Fruit fly (Drosophila melanogaster) whole organism, adult: ENCODE data around the gene fd96Cb.
"Not testable (repeated sequence)": the region's sequence is repeated elsewhere in the genome, so short reads cannot be mapped to it uniquely, and the experiment has no call there.

ENCODE experiments used
- CG11617 ChIP-seq: fragments of 200-800 bp; sonication (Bioruptor generic); optimal IDR thresholded peaks from 2 replicates; lab custom pipeline; 2017; ENCODE audit warnings: mild to moderate bottlenecking, missing biosample characterization, missing genetic modification reagents, missing genetic modification characterization
- CG12768 ChIP-seq: fragments of 200-800 bp; sonication (Bioruptor generic); optimal IDR thresholded peaks from 2 replicates; lab custom pipeline; 2017; ENCODE audit warnings: missing biosample characterization, missing genetic modification characterization, mild to moderate bottlenecking, moderate library complexity, missing genetic modification reagents
- CG14711 ChIP-seq: fragments of 200-800 bp; sonication (Bioruptor generic); optimal IDR thresholded peaks from 2 replicates; lab custom pipeline; 2018; ENCODE audit warnings: missing biosample characterization, mild to moderate bottlenecking, missing genetic modification characterization, moderate library complexity
- CG1620 ChIP-seq: fragments of 200-800 bp; sonication (Bioruptor generic); optimal IDR thresholded peaks from 2 replicates; lab custom pipeline; 2016; ENCODE audit warnings: missing biosample characterization, missing genetic modification characterization
- CG33017 ChIP-seq: fragments of 200-800 bp; sonication (Bioruptor generic); optimal IDR thresholded peaks from 2 replicates; lab custom pipeline; 2018; ENCODE audit warnings: missing biosample characterization, mild to moderate bottlenecking, missing genetic modification characterization, moderate library complexity
- CG5204 ChIP-seq: fragments of 200-800 bp; sonication (Bioruptor generic); optimal IDR thresholded peaks from 2 replicates; lab custom pipeline; 2016; ENCODE audit warnings: missing biosample characterization, missing genetic modification characterization
- CG7045 ChIP-seq: fragments of 200-800 bp; sonication (Bioruptor generic); optimal IDR thresholded peaks from 2 replicates; lab custom pipeline; 2017; ENCODE audit warnings: missing biosample characterization, mild to moderate bottlenecking, missing genetic modification characterization
- CG7101 ChIP-seq: fragments of 200-800 bp; sonication (Bioruptor generic); optimal IDR thresholded peaks from 2 replicates; lab custom pipeline; 2018; ENCODE audit warnings: missing biosample characterization, mild to moderate bottlenecking, missing genetic modification characterization, moderate library complexity
- Clk ChIP-seq: fragments of 200-800 bp; sonication (Bioruptor generic); optimal IDR thresholded peaks from 2 replicates; lab custom pipeline; 2017; ENCODE audit warnings: missing biosample characterization, missing genetic modification characterization
- Crg-1 ChIP-seq: fragments of 200-800 bp; sonication (Bioruptor generic); optimal IDR thresholded peaks from 2 replicates; lab custom pipeline; 2016; ENCODE audit warnings: missing biosample characterization, missing genetic modification characterization
- Hr96 ChIP-seq: fragments of 200-800 bp; sonication (Bioruptor generic); optimal IDR thresholded peaks from 2 replicates; lab custom pipeline; 2016; ENCODE audit warnings: missing biosample characterization, missing genetic modification characterization
- Mnt ChIP-seq: fragments of 200-800 bp; sonication (Bioruptor generic); optimal IDR thresholded peaks from 2 replicates; lab custom pipeline; 2016; ENCODE audit warnings: missing biosample characterization, mild to moderate bottlenecking, missing genetic modification characterization
- bab1 ChIP-seq: fragments of 200-800 bp; sonication (Bioruptor generic); optimal IDR thresholded peaks from 3 replicates; lab custom pipeline; 2019; ENCODE audit warnings: missing biosample characterization, mild to moderate bottlenecking, missing genetic modification characterization, moderate library complexity
- cic ChIP-seq: fragments of 200-800 bp; sonication (Bioruptor generic); optimal IDR thresholded peaks from 2 replicates; lab custom pipeline; 2017; ENCODE audit warnings: missing biosample characterization, mild to moderate bottlenecking, missing genetic modification characterization, moderate library complexity
- cnc ChIP-seq, 2 experiments: fragments of >200 bp; optimal IDR thresholded peaks; 2 replicates each; lab custom pipeline; 2017
- kay ChIP-seq: fragments of 200-800 bp; sonication (Bioruptor generic); peaks from one replicate; lab custom pipeline; 2016; ENCODE audit warnings: missing biosample characterization, missing genetic modification characterization, borderline replicate concordance
- ovo ChIP-seq: fragments of 200-800 bp; sonication (Bioruptor generic); optimal IDR thresholded peaks from 2 replicates; lab custom pipeline; 2016; ENCODE audit warnings: missing biosample characterization, missing genetic modification characterization
- pad ChIP-seq: fragments of 200-800 bp; sonication (Bioruptor generic); optimal IDR thresholded peaks from 3 replicates; lab custom pipeline; 2017; ENCODE audit warnings: missing biosample characterization, missing genetic modification characterization, mild to moderate bottlenecking, moderate library complexity, missing genetic modification reagents
- tj ChIP-seq: fragments of 200-800 bp; sonication (Bioruptor generic); optimal IDR thresholded peaks from 3 replicates; lab custom pipeline; 2017; ENCODE audit warnings: missing biosample characterization, mild to moderate bottlenecking, missing genetic modification characterization, moderate library complexity
- toe ChIP-seq: fragments of 200-800 bp; sonication (Bioruptor generic); optimal IDR thresholded peaks from 2 replicates; lab custom pipeline; 2016; ENCODE audit warnings: missing biosample characterization, missing genetic modification characterization

Gene fd96Cb

dm6 chr3R:25123262-25123661 is 28.4 kb downstream of the fd96Cb start, which contains the start of gene vig2:
vig2 (plus strand) TSS chr3R:25123373.
- TF ChIP-seq bab1, result peak; percentile 14
- peak; percentile 7 for TF ChIP-seq tj (GFP tag; lab: Kevin White, UChicago)
- TF ChIP-seq Hr96 (GFP tag; lab: Kevin White, UChicago), result peak; percentile 48
- peak; percentile 32 for TF ChIP-seq Mnt (GFP tag; lab: Kevin White, UChicago)
- peak; percentile 61 for TF ChIP-seq CG7045
- TF ChIP-seq CG12768, result peak; percentile 31
- TF ChIP-seq pad (GFP tag; lab: Kevin White, UChicago), result peak; percentile 32
- TF ChIP-seq CG33017, result peak; percentile 4
- TF ChIP-seq ovo (GFP tag; lab: Kevin White, UChicago), result peak; percentile 37
- TF ChIP-seq CG7101 (tag; lab: Kevin White, UChicago), result peak; percentile 47
- TF ChIP-seq CG11617 (GFP tag; lab: Kevin White, UChicago), result peak; percentile 61
- TF ChIP-seq CG5204, result peak; percentile 33
- peak; percentile 36 for TF ChIP-seq Crg-1 (GFP tag; lab: Kevin White, UChicago)
- peak; percentile 62 for TF ChIP-seq CG1620 (GFP tag; lab: Kevin White, UChicago)

- TF ChIP-seq CG12768 (no peak), bab1 (no peak), cic (no peak), CG11617 (GFP tag; lab: Kevin White, UChicago) (no peak), CG7101 (tag; lab: Kevin White, UChicago) (no peak), Clk (no peak), Hr96 (GFP tag; lab: Kevin White, UChicago) (no peak), CG5204 (no peak), CG7045 (no peak), CG14711 (tag; lab: Kevin White, UChicago) (no peak), cnc (optimal IDR thresholded peaks at IDR 0.05; lab: Kevin White, UChicago) (no peak), Mnt (GFP tag; lab: Kevin White, UChicago) (no peak)
Measured at dm6 chr3R:25126823-25127222, 32.0 kb downstream of the fd96Cb start.

dm6 chr3R:25127231-25127689 is 32.4 kb downstream of the fd96Cb start, which contains the start of the genes Mocs2A, Mocs2B and Clbn:
Mocs2A (minus strand) TSS chr3R:25127359.
Mocs2B (minus strand) TSS chr3R:25127359.
Clbn (plus strand) TSS chr3R:25127502.
- TF ChIP-seq bab1 (no peak), toe (GFP tag; lab: Kevin White, UChicago) (peak; percentile 43), CG11617 (GFP tag; lab: Kevin White, UChicago) (no peak), Crg-1 (GFP tag; lab: Kevin White, UChicago) (no peak), pad (GFP tag; lab: Kevin White, UChicago) (no peak), Hr96 (GFP tag; lab: Kevin White, UChicago) (peak; percentile 21), CG7045 (no peak), cic (no peak), CG7101 (tag; lab: Kevin White, UChicago) (no peak), Mnt (GFP tag; lab: Kevin White, UChicago) (peak; percentile 43), ovo (GFP tag; lab: Kevin White, UChicago) (no peak), CG33017 (no peak), CG14711 (tag; lab: Kevin White, UChicago) (peak; percentile 1), cnc (optimal IDR thresholded peaks at IDR 0.05; lab: Kevin White, UChicago) (peak in 1 of 2 experiments; percentile 69), tj (GFP tag; lab: Kevin White, UChicago) (no peak), Clk (no peak), kay (peak; percentile 37), CG5204 (peak; percentile 5), CG12768 (no peak), CG1620 (GFP tag; lab: Kevin White, UChicago) (no peak)

dm6 chr3R:25131042-25131441 is 36.2 kb downstream of the fd96Cb start, which contains the start of gene Bili:
Bili (plus strand) TSS chr3R:25131306.
- not testable (repeated sequence) for TF ChIP-seq CG14711 (tag; lab: Kevin White, UChicago); CG7045; CG33017

- no peak for TF ChIP-seq cnc (optimal IDR thresholded peaks at IDR 0.05; lab: Kevin White, UChicago)
- TF ChIP-seq Clk, result no peak
- peak; percentile 28 for TF ChIP-seq Mnt (GFP tag; lab: Kevin White, UChicago)
- no peak for TF ChIP-seq CG11617 (GFP tag; lab: Kevin White, UChicago)
- TF ChIP-seq Crg-1 (GFP tag; lab: Kevin White, UChicago), result no peak
- no peak for TF ChIP-seq CG7101 (tag; lab: Kevin White, UChicago)
- no peak for TF ChIP-seq CG14711 (tag; lab: Kevin White, UChicago)
- TF ChIP-seq CG5204, result no peak
Measured at dm6 chr3R:25137565-25138367, 43.0 kb downstream of the fd96Cb start, which contains the start of gene danr. danr (plus strand) TSS chr3R:25138072.
